Fruit fly (Drosophila melanogaster): ENCODE data around the gene mor.

Gene mor

dm6 chr3R:16009030-16009429, 36.3 kb upstream of the mor start, which contains the start of gene GATAe (continued):
- TF ChIP-seq Sry-β (GFP tag; optimal IDR thresholded peaks at IDR 0.05): peak; percentile 48
- TF ChIP-seq Xbp1 (GFP tag; optimal IDR thresholded peaks at IDR 0.05): no peak
- TF ChIP-seq CG4820 (GFP tag; optimal IDR thresholded peaks at IDR 0.05): no peak
- no peak for TF ChIP-seq Ets65A (GFP tag)
- peak; percentile 18 for TF ChIP-seq phol (tag; optimal IDR thresholded peaks at IDR 0.05)
- TF ChIP-seq CG17385 (GFP tag; optimal IDR thresholded peaks at IDR 0.05): no peak
- no peak for TF ChIP-seq lilli (GFP tag; optimal IDR thresholded peaks at IDR 0.05)
- TF ChIP-seq C15 (GFP tag; IDR thresholded peaks at IDR 0.05): no peak

DNA sequence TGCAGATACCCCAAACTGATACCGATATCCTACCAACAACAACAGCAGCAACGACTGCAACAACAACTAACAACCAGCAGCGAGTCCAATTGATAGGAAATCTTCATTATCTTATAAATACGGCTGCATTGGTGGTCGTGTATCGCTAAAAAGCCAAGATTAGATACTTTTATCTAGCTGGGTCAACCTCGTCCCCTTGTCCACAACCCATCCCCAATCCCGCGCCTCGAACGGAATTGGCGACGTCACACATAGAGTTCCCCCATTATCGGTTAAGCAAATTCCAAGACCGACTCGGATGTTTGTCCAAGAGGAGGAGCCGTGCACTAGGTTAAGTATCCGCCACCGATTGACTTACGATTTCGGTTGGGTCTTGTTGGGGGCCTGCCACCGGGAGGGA, 35.6 kb upstream of the mor start:
- TF ChIP-seq CG14014 (GFP tag; IDR thresholded peaks at IDR 0.05) (no peak), Taf1 (GFP tag; IDR thresholded peaks at IDR 0.05) (no peak), Opbp (GFP tag; IDR thresholded peaks at IDR 0.05; ENCODE audit: partially characterized antibody) (0 out of 3 replicates have a peak, but pooled peaks have one; percentile 15), sug (tag; optimal IDR thresholded peaks at IDR 0.05) (peak; percentile 92), CG8924 (tag; optimal IDR thresholded peaks at IDR 0.05) (no peak), CG11696 (GFP tag; IDR thresholded peaks at IDR 0.05) (no peak), sd (tag; optimal IDR thresholded peaks at IDR 0.05) (peak; percentile 58), Ssrp (tag; optimal IDR thresholded peaks at IDR 0.05) (no peak), slbo (GFP tag; IDR thresholded peaks at IDR 0.05) (no peak), CG10543 (GFP tag; optimal IDR thresholded peaks at IDR 0.05) (peak; percentile 52), cwo (GFP tag; optimal IDR thresholded peaks at IDR 0.05) (peak; percentile 7), cg (GFP tag; optimal IDR thresholded peaks at IDR 0.05) (peak; percentile 4), CG4360 (GFP tag; IDR thresholded peaks at IDR 0.05) (peak; percentile 78), sens (GFP tag) (no peak), Hmr (GFP tag; optimal IDR thresholded peaks at IDR 0.05) (peak; percentile 2), GATAe (GFP tag; conservative IDR thresholded peaks at IDR 0.05) (peak; percentile 92), exex (tag; optimal IDR thresholded peaks at IDR 0.05) (peak; percentile 37), mirr (GFP tag; optimal IDR thresholded peaks at IDR 0.05) (peak; percentile 28), so (GFP tag; IDR thresholded peaks at IDR 0.05) (no peak), sens-2 (GFP tag; IDR thresholded peaks at IDR 0.05) (no peak), tio (GFP tag; optimal IDR thresholded peaks at IDR 0.05) (no peak), crol (GFP tag; IDR thresholded peaks at IDR 0.05) (peak; percentile 58; the same call in 1 of the 2 replicates), CG14965 (GFP tag; optimal IDR thresholded peaks at IDR 0.05; ENCODE audit: borderline replicate concordance) (no peak), CG17328 (GFP tag; IDR thresholded peaks at IDR 0.05) (no peak), CG34376 (GFP tag; optimal IDR thresholded peaks at IDR 0.05) (peak; percentile 58), Med (GFP tag) (peak; percentile 21), CG34224 (GFP tag; IDR thresholded peaks at IDR 0.05; ENCODE audit: partially characterized antibody) (no peak), Hr78 (GFP tag; optimal IDR thresholded peaks at IDR 0.05) (peak in 1 of 2 experiments; percentile 23), chinmo (GFP tag; IDR thresholded peaks at IDR 0.05; ENCODE audit: partially characterized antibody) (0 out of 4 replicates have a peak, but pooled peaks have one; percentile 19), BtbVII (GFP tag; optimal IDR thresholded peaks at IDR 0.05) (peak; percentile 16), Atf6 (GFP tag; IDR thresholded peaks at IDR 0.05) (0 out of 2 replicates have a peak, but pooled peaks have one; percentile 10), CG2712 (tag; optimal IDR thresholded peaks at IDR 0.05) (no peak)

Data from whole organism, embryonic.